Fruit fly (Drosophila melanogaster) whole organism, prepupa: ENCODE measurements around the gene CG32473.

ENCODE experiments used
- Blimp-1 ChIP-seq: fragments of 200-800 bp; sonication (Bioruptor generic); optimal IDR thresholded peaks from 3 replicates; lab custom pipeline; 2017; ENCODE audit warnings: missing biosample characterization, missing genetic modification characterization, mild to moderate bottlenecking, moderate library complexity, missing genetic modification reagents
- CG11762 ChIP-seq: fragments of 200-800 bp; sonication (Bioruptor generic); optimal IDR thresholded peaks from 3 replicates; lab custom pipeline; 2016; ENCODE audit warnings: missing biosample characterization, missing genetic modification characterization; ENCODE audit not compliant: insufficient read depth
- CG15336 ChIP-seq: fragments of 200-800 bp; sonication (Bioruptor generic); IDR thresholded peaks from 2 replicates; pipeline ENCODE4 v1.3.6; 2022; ENCODE audit warnings: missing biosample characterization, missing genetic modification characterization
- CG1621 ChIP-seq: fragments of 200-800 bp; sonication (Bioruptor generic); optimal IDR thresholded peaks from 3 replicates; lab custom pipeline; 2018; ENCODE audit warnings: missing biosample characterization, mild to moderate bottlenecking, missing genetic modification characterization
- CG3032 ChIP-seq: fragments of 200-800 bp; optimal IDR thresholded peaks from 2 replicates; lab custom pipeline; 2019; ENCODE audit warnings: missing biosample characterization, mild to moderate bottlenecking, missing genetic modification characterization, moderate library complexity
- CG32006 ChIP-seq: fragments of 200-800 bp; sonication (Bioruptor generic); optimal IDR thresholded peaks from 3 replicates; lab custom pipeline; 2017; ENCODE audit warnings: missing biosample characterization, mild to moderate bottlenecking, missing genetic modification characterization
- CG34406 ChIP-seq: fragments of 200-800 bp; sonication (Bioruptor generic); optimal IDR thresholded peaks from 3 replicates; lab custom pipeline; 2016; ENCODE audit warnings: missing biosample characterization, missing genetic modification characterization
- CG4318 ChIP-seq: fragments of 200-800 bp; sonication (Bioruptor generic); optimal IDR thresholded peaks from 3 replicates; lab custom pipeline; 2017; ENCODE audit warnings: missing biosample characterization, mild to moderate bottlenecking, missing genetic modification characterization
- CG6163 ChIP-seq: fragments of 200-800 bp; sonication (Bioruptor generic); IDR thresholded peaks from 3 replicates; pipeline ENCODE4 v1.3.6; 2022; ENCODE audit warnings: missing biosample characterization, missing genetic modification characterization
- CG6854 ChIP-seq: fragments of 200-800 bp; sonication (Bioruptor generic); optimal IDR thresholded peaks from 2 replicates; lab custom pipeline; 2017; ENCODE audit warnings: missing biosample characterization, mild to moderate bottlenecking, missing genetic modification characterization
- CG7368 ChIP-seq: fragments of 200-800 bp; sonication (Bioruptor generic); optimal IDR thresholded peaks from 3 replicates; lab custom pipeline; 2016; ENCODE audit warnings: missing biosample characterization, missing genetic modification characterization
- CG8319 ChIP-seq: fragments of 200-800 bp; sonication (Bioruptor generic); optimal IDR thresholded peaks from 3 replicates; lab custom pipeline; 2016; ENCODE audit warnings: missing biosample characterization, missing genetic modification characterization
- CG8632 ChIP-seq: fragments of 200-800 bp; sonication (Bioruptor generic); optimal IDR thresholded peaks from 3 replicates; lab custom pipeline; 2016; ENCODE audit warnings: missing biosample characterization, missing genetic modification characterization
- CG9139 ChIP-seq: fragments of 200-800 bp; sonication (Bioruptor generic); optimal IDR thresholded peaks from 3 replicates; lab custom pipeline; 2017; ENCODE audit warnings: missing biosample characterization, mild to moderate bottlenecking, missing genetic modification characterization
- Eip78C ChIP-seq: fragments of 200-800 bp; sonication (Bioruptor generic); peaks from one replicate; lab custom pipeline; 2016; ENCODE audit warnings: missing biosample characterization, missing genetic modification characterization
- Eip93F ChIP-seq: fragments of 200-800 bp; sonication (Bioruptor generic); optimal IDR thresholded peaks from 2 replicates; lab custom pipeline; 2016; ENCODE audit warnings: missing biosample characterization, mild to moderate bottlenecking, missing genetic modification characterization
- Ets21C ChIP-seq: fragments of 200-800 bp; sonication (Bioruptor generic); optimal IDR thresholded peaks from 3 replicates; lab custom pipeline; 2016; ENCODE audit warnings: missing biosample characterization, missing genetic modification characterization
- Ets96B ChIP-seq: fragments of 200-800 bp; optimal IDR thresholded peaks from 2 replicates; lab custom pipeline; 2019; ENCODE audit warnings: missing biosample characterization, mild to moderate bottlenecking, missing genetic modification characterization, moderate library complexity
- Hr38 ChIP-seq: sonication (Bioruptor generic); optimal IDR thresholded peaks from 2 replicates; lab custom pipeline; 2016; ENCODE audit warnings: missing biosample characterization, missing genetic modification characterization
- Hr39 ChIP-seq: fragments of 200-800 bp; sonication (Bioruptor generic); optimal IDR thresholded peaks from 2 replicates; lab custom pipeline; 2016; ENCODE audit warnings: missing biosample characterization, missing genetic modification characterization
- Hr4 ChIP-seq: fragments of 200-800 bp; sonication (Bioruptor generic); optimal IDR thresholded peaks from 3 replicates; lab custom pipeline; 2016; ENCODE audit warnings: missing biosample characterization, missing genetic modification characterization
- Lpt ChIP-seq: fragments of 200-800 bp; sonication (Bioruptor generic); optimal IDR thresholded peaks from 3 replicates; lab custom pipeline; 2016; ENCODE audit warnings: missing biosample characterization, missing genetic modification characterization
- OdsH ChIP-seq: fragments of 200-800 bp; sonication (Bioruptor generic); optimal IDR thresholded peaks from 3 replicates; lab custom pipeline; 2016; ENCODE audit warnings: missing biosample characterization, missing genetic modification characterization
- Smox ChIP-seq: fragments of 200-800 bp; sonication (Bioruptor generic); optimal IDR thresholded peaks from 3 replicates; lab custom pipeline; 2016; ENCODE audit warnings: missing biosample characterization, missing genetic modification characterization
- Sox102F ChIP-seq: fragments of 200-800 bp; sonication (Bioruptor generic); optimal IDR thresholded peaks from 2 replicates; lab custom pipeline; 2016; ENCODE audit warnings: missing biosample characterization, mild to moderate bottlenecking, missing genetic modification characterization
- Sox14 ChIP-seq: fragments of 200-800 bp; sonication (Bioruptor generic); optimal IDR thresholded peaks from 3 replicates; lab custom pipeline; 2016; ENCODE audit warnings: missing biosample characterization, missing genetic modification characterization
- Sox15 ChIP-seq: fragments of 200-800 bp; sonication (Bioruptor generic); optimal IDR thresholded peaks from 3 replicates; lab custom pipeline; 2016; ENCODE audit warnings: missing biosample characterization, missing genetic modification characterization
- achi ChIP-seq: fragments of 200-800 bp; sonication (Bioruptor generic); optimal IDR thresholded peaks from 3 replicates; lab custom pipeline; 2016; ENCODE audit warnings: missing biosample characterization, missing genetic modification characterization
- acj6 ChIP-seq: fragments of 200-800 bp; sonication (Bioruptor generic); optimal IDR thresholded peaks from 3 replicates; lab custom pipeline; 2016; ENCODE audit warnings: missing biosample characterization, missing genetic modification characterization
- cyc ChIP-seq: fragments of 200-800 bp; sonication (Bioruptor generic); optimal IDR thresholded peaks from 3 replicates; lab custom pipeline; 2016; ENCODE audit warnings: missing biosample characterization, missing genetic modification characterization
- dsx ChIP-seq: fragments of 200-800 bp; optimal IDR thresholded peaks from 3 replicates; lab custom pipeline; 2019; ENCODE audit warnings: missing biosample characterization, mild to moderate bottlenecking, missing genetic modification characterization, moderate library complexity; ENCODE audit not compliant: poor library complexity, severe bottlenecking
- fd59A ChIP-seq: fragments of 200-800 bp; sonication (Bioruptor generic); optimal IDR thresholded peaks from 2 replicates; lab custom pipeline; 2017; ENCODE audit warnings: missing biosample characterization, mild to moderate bottlenecking, missing genetic modification characterization, missing genetic modification reagents
- fd85E ChIP-seq: fragments of 200-800 bp; sonication (Bioruptor generic); optimal IDR thresholded peaks from 3 replicates; lab custom pipeline; 2016; ENCODE audit warnings: missing biosample characterization, missing genetic modification characterization
- lz ChIP-seq: fragments of 200-800 bp; sonication (Bioruptor generic); optimal IDR thresholded peaks from 3 replicates; lab custom pipeline; 2016; ENCODE audit warnings: missing biosample characterization, missing genetic modification characterization
- pdm3 ChIP-seq: fragments of 200-800 bp; sonication (Bioruptor generic); optimal IDR thresholded peaks from 3 replicates; lab custom pipeline; 2016; ENCODE audit warnings: missing biosample characterization, missing genetic modification characterization
- ss ChIP-seq, 2 experiments: fragments of 200-800 bp; sonication (Bioruptor generic); optimal IDR thresholded peaks; 2 replicates in 1 of 2; 3 replicates in 1 of 2; lab custom pipeline; 2017 to 2018; ENCODE audit warnings: mild to moderate bottlenecking in 2 of 2, missing biosample characterization in 2 of 2, missing genetic modification characterization in 2 of 2, moderate library complexity in 1 of 2
- svp ChIP-seq: fragments of 200-800 bp; sonication (Bioruptor generic); peaks from one replicate; lab custom pipeline; 2016; ENCODE audit warnings: missing biosample characterization, missing genetic modification characterization
- topi ChIP-seq: fragments of 200-800 bp; sonication (Bioruptor generic); optimal IDR thresholded peaks from 3 replicates; lab custom pipeline; 2016; ENCODE audit warnings: missing biosample characterization, missing genetic modification characterization
- vri ChIP-seq: fragments of 200-800 bp; sonication (Bioruptor generic); optimal IDR thresholded peaks from 3 replicates; lab custom pipeline; 2016; ENCODE audit warnings: missing biosample characterization, mild to moderate bottlenecking, missing genetic modification characterization

The CG32473 gene

DNA sequence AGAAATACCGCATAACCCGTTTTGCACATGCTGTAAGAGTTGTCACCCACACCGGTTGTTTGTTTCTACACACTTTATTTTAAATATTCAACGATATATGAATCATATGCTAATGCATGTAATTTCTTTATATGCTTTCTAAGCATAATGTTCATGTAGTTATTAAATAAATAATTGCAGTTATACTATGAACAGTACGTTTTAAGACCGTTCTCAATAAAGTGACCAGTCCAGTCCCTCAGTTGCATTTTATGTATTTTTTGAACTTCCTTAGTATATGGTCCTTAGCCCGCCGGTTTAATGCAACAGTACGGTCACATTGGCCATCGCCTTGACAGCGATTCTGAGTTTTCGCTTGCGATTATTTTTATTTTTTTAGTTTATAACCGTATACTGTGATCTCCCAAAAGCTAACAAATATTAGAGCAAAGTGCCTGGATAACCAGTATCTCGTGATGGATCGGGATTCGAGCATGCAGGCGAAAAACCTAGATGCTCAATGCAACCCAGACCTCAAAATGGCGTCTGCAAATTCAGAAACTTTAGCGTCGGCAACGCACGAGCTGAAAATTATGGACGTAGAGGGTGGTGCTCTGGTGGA is 38.3 kb upstream of the CG32473 start, which contains the start of gene Ravus (continued):
- TF ChIP-seq Lpt (no peak), CG8319 (GFP tag; lab: Kevin White, UChicago) (no peak), Smox (GFP tag; lab: Kevin White, UChicago) (no peak), Blimp-1 (GFP tag; lab: Kevin White, UChicago) (no peak), Sox102F (GFP tag; lab: Kevin White, UChicago) (no peak), fd85E (no peak), Hr39 (GFP tag; lab: Kevin White, UChicago) (no peak), Sox15 (GFP tag; lab: Kevin White, UChicago) (peak; percentile 36), achi (GFP tag; lab: Kevin White, UChicago) (peak; percentile 72), Eip93F (GFP tag; lab: Kevin White, UChicago) (no peak), Hr4 (GFP tag; lab: Kevin White, UChicago) (no peak), CG3032 (tag; lab: Kevin White, UChicago) (peak; percentile 63), vri (GFP tag; lab: Kevin White, UChicago) (no peak), OdsH (no peak), dsx (GFP tag; lab: Kevin White, UChicago) (no peak), lz (no peak), Ets21C (GFP tag; lab: Kevin White, UChicago) (no peak), topi (no peak), CG15336 (GFP tag; lab: Robert Waterston, UW) (no peak), CG32006 (no peak), Hr38 (no peak), Ets96B (tag; lab: Kevin White, UChicago) (peak; percentile 42), CG6854 (no peak), ss (GFP tag; optimal IDR thresholded peaks at IDR 0.05; lab: Kevin White, UChicago) (no peak), CG11762 (GFP tag; lab: Kevin White, UChicago) (peak; percentile 34), CG9139 (GFP tag; lab: Kevin White, UChicago) (no peak)

DNA sequence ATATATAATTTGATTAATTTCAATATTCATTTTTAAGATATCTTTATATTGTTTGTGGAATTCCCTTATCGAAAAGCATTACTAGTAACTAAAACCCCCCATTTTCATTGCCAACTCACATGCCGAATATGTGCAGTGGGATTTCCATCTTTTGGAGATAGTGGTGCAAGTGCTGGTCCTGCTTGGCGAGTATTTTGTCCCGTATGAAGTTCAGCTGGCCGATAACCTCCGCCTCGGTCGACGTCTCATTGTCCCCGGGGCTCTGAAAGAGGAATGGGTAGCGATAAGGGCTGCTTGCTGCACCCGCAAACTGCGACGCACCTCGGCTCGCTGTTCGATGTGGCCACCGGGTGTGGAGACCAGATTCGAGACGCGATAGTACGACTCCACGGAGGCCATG is 31.8 kb upstream of the CG32473 start:
- TF ChIP-seq cyc (GFP tag; lab: Kevin White, UChicago): no peak
- no peak for TF ChIP-seq CG6854
- TF ChIP-seq pdm3 (GFP tag; lab: Kevin White, UChicago): no peak
- no peak for TF ChIP-seq CG15336 (GFP tag; lab: Robert Waterston, UW)
- no peak for TF ChIP-seq ss (GFP tag; optimal IDR thresholded peaks at IDR 0.05; lab: Kevin White, UChicago)
- TF ChIP-seq CG11762 (GFP tag; lab: Kevin White, UChicago): no peak
- TF ChIP-seq CG8632 (GFP tag; lab: Kevin White, UChicago): no peak
- TF ChIP-seq Blimp-1 (GFP tag; lab: Kevin White, UChicago): no peak
- TF ChIP-seq Sox14 (GFP tag; lab: Kevin White, UChicago): peak; percentile 7
- no peak for TF ChIP-seq CG32006
- TF ChIP-seq CG1621: no peak
- no peak for TF ChIP-seq acj6
- TF ChIP-seq Sox15 (GFP tag; lab: Kevin White, UChicago): no peak
- TF ChIP-seq CG6163: no peak
- no peak for TF ChIP-seq CG34406 (GFP tag; lab: Kevin White, UChicago)
- TF ChIP-seq CG7368: no peak
- no peak for TF ChIP-seq lz
- no peak for TF ChIP-seq CG8319 (GFP tag; lab: Kevin White, UChicago)
- TF ChIP-seq svp (GFP tag; lab: Kevin White, UChicago): peak; percentile 100
- TF ChIP-seq CG4318: no peak
- no peak for TF ChIP-seq CG3032 (tag; lab: Kevin White, UChicago)
- no peak for TF ChIP-seq Ets96B (tag; lab: Kevin White, UChicago)
- no peak for TF ChIP-seq fd59A (GFP tag; lab: Kevin White, UChicago)
- TF ChIP-seq topi: no peak
- no peak for TF ChIP-seq Smox (GFP tag; lab: Kevin White, UChicago)
- TF ChIP-seq Eip78C (GFP tag; lab: Kevin White, UChicago): peak; percentile 1
